Fruit fly (Drosophila melanogaster): ENCODE results near the gene CAH2.

CAH2 gene

DNA sequence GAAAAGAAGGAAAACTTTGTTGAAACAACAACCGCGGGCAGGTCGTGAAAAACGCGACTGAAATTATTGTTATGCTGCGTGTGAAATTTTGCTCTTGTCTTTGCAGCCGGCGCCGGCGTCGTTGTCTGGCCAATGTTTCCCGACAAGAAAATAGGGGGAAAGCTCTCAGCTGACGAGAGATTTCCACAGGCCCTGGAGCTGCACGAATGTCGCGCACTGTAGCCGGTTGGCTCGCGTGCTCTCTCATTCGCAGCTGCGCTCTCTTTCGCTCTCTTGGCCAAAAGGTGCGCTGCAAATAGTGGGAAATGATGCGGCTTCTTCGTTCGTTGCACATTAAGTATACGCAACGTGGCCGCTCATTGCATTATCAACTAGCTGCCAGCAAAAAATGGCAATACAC lies 13.7 kb upstream of the CAH2 start, which contains the start of gene CG9760:
CG9760 (minus strand) TSS at position 43 of the 400 bp plus-strand sequence.
- TF ChIP-seq cic (GFP tag; optimal IDR thresholded peaks at IDR 0.05) (no peak), cnc (optimal IDR thresholded peaks at IDR 0.05) (no peak), CG14711 (tag; optimal IDR thresholded peaks at IDR 0.05) (no peak), CG33017 (tag; optimal IDR thresholded peaks at IDR 0.05) (no peak), CG1620 (GFP tag; optimal IDR thresholded peaks at IDR 0.05) (no peak), kay (GFP tag; ENCODE audit: borderline replicate concordance) (no peak)

dm6 chr3L:12175382-12175781 lies 2.0 kb upstream of the CAH2 start, which contains the start of gene Rh7:
TSS of gene Rh7 (minus strand) at chr3L:12175482.
- TF ChIP-seq bab1 (GFP tag; optimal IDR thresholded peaks at IDR 0.05) = no peak
- TF ChIP-seq CG1620 (GFP tag; optimal IDR thresholded peaks at IDR 0.05) = no peak
- no peak for TF ChIP-seq CG5204 (GFP tag; optimal IDR thresholded peaks at IDR 0.05)
- no peak for TF ChIP-seq CG7101 (tag; optimal IDR thresholded peaks at IDR 0.05)
- no peak for TF ChIP-seq CG11617 (GFP tag; optimal IDR thresholded peaks at IDR 0.05)
- no peak for TF ChIP-seq ovo (GFP tag; optimal IDR thresholded peaks at IDR 0.05)
- TF ChIP-seq CG14711 (tag; optimal IDR thresholded peaks at IDR 0.05) = no peak
- TF ChIP-seq tj (GFP tag; optimal IDR thresholded peaks at IDR 0.05) = no peak
- TF ChIP-seq Hr96 (GFP tag; optimal IDR thresholded peaks at IDR 0.05) = no peak
- no peak for TF ChIP-seq CG12768 (GFP tag; optimal IDR thresholded peaks at IDR 0.05)
- TF ChIP-seq kay (GFP tag; ENCODE audit: borderline replicate concordance) = no peak
- TF ChIP-seq Mnt (GFP tag; optimal IDR thresholded peaks at IDR 0.05) = no peak
- no peak for TF ChIP-seq cnc (optimal IDR thresholded peaks at IDR 0.05)
- no peak for TF ChIP-seq toe (GFP tag; optimal IDR thresholded peaks at IDR 0.05)
- TF ChIP-seq CG33017 (tag; optimal IDR thresholded peaks at IDR 0.05) = no peak
- TF ChIP-seq pad (GFP tag; optimal IDR thresholded peaks at IDR 0.05) = no peak

DNA sequence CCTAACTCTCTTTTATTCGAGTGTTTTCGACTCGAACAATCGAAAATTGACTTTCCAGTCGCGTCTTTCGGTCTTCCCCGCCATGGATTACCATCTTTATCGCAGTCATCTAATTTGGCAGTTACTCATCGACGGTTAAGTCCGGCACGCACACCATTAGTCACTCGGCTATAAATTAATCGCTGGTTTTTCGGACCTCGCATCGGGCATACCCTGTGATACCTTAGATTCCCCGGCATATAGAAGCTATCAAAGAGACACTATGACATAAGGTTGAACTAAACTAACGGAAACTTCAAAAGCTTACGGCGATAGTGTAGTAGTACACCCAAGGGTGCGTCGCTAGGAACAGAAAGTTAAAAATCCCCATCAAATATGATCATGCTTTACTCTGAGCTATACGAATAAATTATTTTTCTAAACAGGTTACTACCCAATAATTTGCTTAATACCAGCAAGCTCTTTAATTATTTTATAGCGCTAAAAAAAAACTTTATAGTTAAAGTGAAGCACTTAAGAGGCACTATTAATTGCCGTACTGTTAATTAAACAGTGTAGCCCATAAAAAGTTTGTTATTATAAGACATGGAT lies 1.5 kb downstream of the CAH2 start:
- TF ChIP-seq pad (GFP tag; optimal IDR thresholded peaks at IDR 0.05) = no peak
- peak; percentile 26 for TF ChIP-seq CG7045 (GFP tag; optimal IDR thresholded peaks at IDR 0.05)
- no peak for TF ChIP-seq CG12768 (GFP tag; optimal IDR thresholded peaks at IDR 0.05)
- TF ChIP-seq tj (GFP tag; optimal IDR thresholded peaks at IDR 0.05) = no peak
- TF ChIP-seq CG33017 (tag; optimal IDR thresholded peaks at IDR 0.05) = peak; percentile 15
- peak; percentile 29 for TF ChIP-seq bab1 (GFP tag; optimal IDR thresholded peaks at IDR 0.05)
- no peak for TF ChIP-seq CG7101 (tag; optimal IDR thresholded peaks at IDR 0.05)
- peak; percentile 60 for TF ChIP-seq cic (GFP tag; optimal IDR thresholded peaks at IDR 0.05)
- no peak for TF ChIP-seq Crg-1 (GFP tag; optimal IDR thresholded peaks at IDR 0.05)
- TF ChIP-seq ovo (GFP tag; optimal IDR thresholded peaks at IDR 0.05) = peak; percentile 94
- TF ChIP-seq Hr96 (GFP tag; optimal IDR thresholded peaks at IDR 0.05) = no peak
- no peak for TF ChIP-seq Clk (GFP tag; optimal IDR thresholded peaks at IDR 0.05)
- TF ChIP-seq CG1620 (GFP tag; optimal IDR thresholded peaks at IDR 0.05) = no peak
- no peak for TF ChIP-seq CG5204 (GFP tag; optimal IDR thresholded peaks at IDR 0.05)
- TF ChIP-seq kay (GFP tag; ENCODE audit: borderline replicate concordance) = no peak
- no peak for TF ChIP-seq CG14711 (tag; optimal IDR thresholded peaks at IDR 0.05)
- no peak for TF ChIP-seq Mnt (GFP tag; optimal IDR thresholded peaks at IDR 0.05)
- peak; percentile 43 for TF ChIP-seq CG11617 (GFP tag; optimal IDR thresholded peaks at IDR 0.05)
- TF ChIP-seq cnc (optimal IDR thresholded peaks at IDR 0.05) = no peak
- TF ChIP-seq toe (GFP tag; optimal IDR thresholded peaks at IDR 0.05) = peak; percentile 32

DNA sequence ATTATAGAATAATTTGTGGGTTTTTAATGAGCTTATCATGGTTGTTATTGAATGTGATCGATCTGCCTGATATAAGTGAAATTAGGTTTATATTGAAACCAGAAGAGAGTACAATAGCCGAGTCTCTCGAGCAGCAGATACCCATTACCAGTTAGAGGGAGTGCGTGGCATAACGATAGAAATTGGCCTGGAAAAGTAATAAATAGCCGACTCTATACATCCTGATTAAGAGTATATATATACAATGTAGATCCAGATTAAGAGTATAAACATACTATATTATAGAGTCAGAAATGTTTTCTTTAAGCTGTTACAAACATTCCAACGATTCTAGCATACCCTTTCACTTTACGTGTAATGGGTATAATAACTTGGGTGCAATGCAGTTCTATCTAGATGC lies 6.6 kb downstream of the CAH2 start:
- TF ChIP-seq cic (GFP tag; optimal IDR thresholded peaks at IDR 0.05) (no peak), CG11617 (GFP tag; optimal IDR thresholded peaks at IDR 0.05) (peak; percentile 5), CG7101 (tag; optimal IDR thresholded peaks at IDR 0.05) (peak; percentile 28), CG5204 (GFP tag; optimal IDR thresholded peaks at IDR 0.05) (peak; percentile 53)

- TF ChIP-seq ovo (GFP tag; optimal IDR thresholded peaks at IDR 0.05) (no peak), pad (GFP tag; optimal IDR thresholded peaks at IDR 0.05) (peak; percentile 22), cic (GFP tag; optimal IDR thresholded peaks at IDR 0.05) (peak; percentile 85)
These were observed 7.2 kb downstream of the CAH2 start, which contains the start of gene Miox for dm6 chr3L:12184564-12185034. TSS of gene Miox (plus strand) at chr3L:12184984.

- TF ChIP-seq CG5204 (GFP tag; optimal IDR thresholded peaks at IDR 0.05) (no peak), CG7045 (GFP tag; optimal IDR thresholded peaks at IDR 0.05) (no peak), CG1620 (GFP tag; optimal IDR thresholded peaks at IDR 0.05) (no peak), ovo (GFP tag; optimal IDR thresholded peaks at IDR 0.05) (no peak), CG11617 (GFP tag; optimal IDR thresholded peaks at IDR 0.05) (no peak)
These were observed 7.9 kb downstream of the CAH2 start for dm6 chr3L:12185336-12185735.

- no peak for TF ChIP-seq Mnt (GFP tag; optimal IDR thresholded peaks at IDR 0.05)
- TF ChIP-seq kay (GFP tag; ENCODE audit: borderline replicate concordance) = peak; percentile 14
- no peak for TF ChIP-seq pad (GFP tag; optimal IDR thresholded peaks at IDR 0.05)
These were observed 11.1 kb downstream of the CAH2 start, which contains the start of gene Est-6 for dm6 chr3L:12188518-12188917. TSS of gene Est-6 (plus strand) at chr3L:12188818.

Measured in whole organism, adult.